Worm (Caenorhabditis elegans) whole organism, L4/young adult: ENCODE data around the gene fbl-1.

Experiments
- W03F9.2 ChIP-seq: fragments of 150-350 bp; optimal IDR thresholded peaks from 2 replicates; lab custom pipeline; 2014; ENCODE audit warnings: missing biosample characterization, missing genetic modification characterization
- dao-5 ChIP-seq: sonication (generic microtip); optimal IDR thresholded peaks from 2 replicates; lab custom pipeline; 2016; ENCODE audit warnings: missing genotype, missing genetic modification characterization, moderate library complexity, missing compliant biosample characterization
- him-1 ChIP-seq: sonication (generic microtip); optimal IDR thresholded peaks from 2 replicates; lab custom pipeline; 2016; ENCODE audit warnings: missing genotype, missing genetic modification reagents, missing genetic modification characterization, missing compliant biosample characterization

The fbl-1 gene

DNA sequence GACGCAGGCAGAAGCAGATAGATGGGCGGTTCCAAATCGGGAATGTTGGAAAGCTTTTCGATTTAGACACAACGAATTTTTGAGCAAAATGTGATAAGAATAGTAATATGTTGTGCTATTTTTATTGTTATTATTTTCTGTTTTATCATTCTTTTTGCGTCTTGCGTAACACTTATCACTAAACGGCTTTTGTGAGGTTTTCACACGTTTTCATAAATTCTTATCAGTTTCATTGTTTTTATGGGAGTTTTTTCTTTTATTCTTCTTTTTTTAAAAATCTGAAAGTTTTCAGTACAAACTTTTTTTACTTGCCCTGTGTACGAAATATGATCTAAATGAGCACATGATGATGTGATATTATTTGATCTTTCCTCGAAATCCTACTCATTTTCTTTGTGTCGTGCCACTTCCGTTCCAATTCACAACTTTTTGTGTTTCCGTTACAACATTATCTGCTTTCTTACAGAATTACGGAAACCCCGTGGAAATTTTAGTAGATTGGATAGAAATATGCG, at the start of gene fbl-1:
fbl-1 (plus strand) TSS at position 465 of the 515 bp plus-strand sequence.
- TF ChIP-seq dao-5 (tag; lab: Kevin White, UChicago) (no peak), W03F9.2 (tag; lab: Kevin White, UChicago) (no peak), him-1 (tag; lab: Kevin White, UChicago) (no peak)

DNA sequence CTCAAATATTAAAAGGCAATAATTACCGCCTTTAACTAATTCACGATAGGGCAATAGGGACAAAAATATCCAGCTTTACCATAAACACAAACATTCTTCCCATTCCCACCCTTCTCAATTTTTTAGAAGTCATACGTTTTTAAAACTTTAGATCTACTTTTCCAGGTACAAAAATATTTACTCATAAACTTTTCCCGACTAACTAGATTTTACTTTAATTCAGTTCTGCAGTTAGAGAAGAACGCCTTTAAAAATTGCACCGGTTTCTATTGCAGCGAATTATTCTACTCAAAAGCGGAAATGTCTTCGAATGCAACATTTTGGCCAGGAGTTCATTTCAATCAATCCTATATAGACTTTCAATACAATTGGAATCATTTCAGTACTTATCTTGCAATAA, 44.3 kb upstream of the fbl-1 start, which contains the start of gene sru-3:
sru-3 (plus strand) TSS at position 301 of the 400 bp plus-strand sequence.
- no peak for TF ChIP-seq him-1 (tag; lab: Kevin White, UChicago)
- no peak for TF ChIP-seq dao-5 (tag; lab: Kevin White, UChicago)

DNA sequence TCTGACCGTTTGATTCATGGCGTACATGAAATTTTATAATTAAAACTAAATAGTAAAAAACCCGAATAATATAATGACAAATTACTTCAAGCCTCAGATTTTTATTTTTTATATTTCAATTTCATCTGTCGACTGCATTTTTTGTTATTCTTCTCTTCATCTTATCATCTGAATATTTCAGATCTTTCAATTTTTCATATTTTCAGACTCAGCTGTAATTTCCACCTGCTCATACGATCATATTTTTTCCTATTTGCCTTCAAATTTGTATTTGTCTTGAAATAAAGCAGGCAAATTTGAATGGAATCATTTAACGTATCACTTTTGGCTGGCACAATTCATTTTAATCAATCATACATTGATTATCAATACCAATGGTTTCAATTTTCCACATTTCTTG, 42.5 kb upstream of the fbl-1 start, which contains the start of gene sru-4:
sru-4 (plus strand) TSS at position 301 of the 400 bp plus-strand sequence.
- TF ChIP-seq him-1 (tag; lab: Kevin White, UChicago) (no peak), dao-5 (tag; lab: Kevin White, UChicago) (no peak)

DNA sequence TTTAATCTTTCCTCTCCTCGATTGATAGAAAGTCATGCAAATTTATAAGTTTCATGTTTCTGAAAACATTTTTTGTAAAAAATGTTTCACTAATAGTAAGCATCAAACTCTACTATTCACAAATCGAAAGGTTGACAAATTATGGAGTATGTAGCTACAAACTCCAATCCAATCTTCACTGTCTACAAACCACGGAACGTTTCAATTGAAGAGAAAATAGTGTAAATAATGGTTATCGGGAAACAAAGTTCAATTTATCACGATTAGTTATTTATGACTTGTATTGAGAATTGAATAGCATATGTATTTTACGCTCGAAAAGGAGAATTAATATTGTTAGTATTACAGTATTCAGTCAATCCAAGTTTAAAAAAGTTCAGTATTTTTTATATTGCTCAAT, 41.0 kb upstream of the fbl-1 start:
- TF ChIP-seq dao-5 (tag; lab: Kevin White, UChicago) (no peak), W03F9.2 (tag; lab: Kevin White, UChicago) (no peak), him-1 (tag; lab: Kevin White, UChicago) (no peak)

DNA sequence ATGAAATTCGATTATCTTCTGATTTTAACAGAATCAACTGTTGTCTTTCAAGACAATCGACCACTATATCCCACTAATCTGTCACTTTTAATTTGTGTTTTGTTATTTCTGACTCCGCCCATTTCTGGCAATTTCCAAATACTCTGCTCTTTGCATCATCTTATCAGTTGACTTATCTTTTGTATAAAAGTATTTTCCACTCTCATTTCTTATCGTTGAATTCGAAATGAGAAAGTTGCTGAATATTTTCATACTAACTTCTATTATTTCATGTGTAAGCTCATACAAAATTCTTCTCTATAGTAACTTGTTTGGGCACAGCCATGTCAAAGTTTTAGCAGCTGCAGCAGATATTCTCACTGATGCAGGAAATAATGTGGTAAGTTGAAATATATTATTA, 40.5 kb upstream of the fbl-1 start, which contains the start of gene ugt-21:
ugt-21 (plus strand) TSS at position 212 of the 400 bp plus-strand sequence.
- TF ChIP-seq dao-5 (tag; lab: Kevin White, UChicago): no peak
- TF ChIP-seq him-1 (tag; lab: Kevin White, UChicago): no peak
- no peak for TF ChIP-seq W03F9.2 (tag; lab: Kevin White, UChicago)

DNA sequence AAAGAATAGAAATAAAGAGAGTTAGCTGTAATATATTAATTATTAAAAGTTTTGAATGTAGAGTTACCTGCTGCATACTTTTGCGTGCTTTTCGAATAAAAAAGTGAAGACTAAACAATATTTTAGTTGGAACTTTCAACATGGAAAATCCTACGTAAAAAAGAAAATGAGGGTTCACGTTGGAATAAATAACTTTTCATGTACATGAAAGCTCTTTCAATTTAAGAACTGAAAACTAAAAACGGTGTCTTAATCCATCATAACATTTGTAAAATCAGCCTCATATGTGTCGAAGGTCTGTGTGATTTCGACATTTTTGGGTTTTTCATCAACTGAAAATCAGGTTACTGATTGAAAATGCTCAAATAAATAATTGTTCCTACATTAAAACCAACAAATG, 34.4 kb upstream of the fbl-1 start, which contains the start of gene ttr-9:
ttr-9 (minus strand) TSS at position 101 of the 400 bp plus-strand sequence.
- TF ChIP-seq dao-5 (tag; lab: Kevin White, UChicago) (no peak), him-1 (tag; lab: Kevin White, UChicago) (no peak), W03F9.2 (tag; lab: Kevin White, UChicago) (no peak)

DNA sequence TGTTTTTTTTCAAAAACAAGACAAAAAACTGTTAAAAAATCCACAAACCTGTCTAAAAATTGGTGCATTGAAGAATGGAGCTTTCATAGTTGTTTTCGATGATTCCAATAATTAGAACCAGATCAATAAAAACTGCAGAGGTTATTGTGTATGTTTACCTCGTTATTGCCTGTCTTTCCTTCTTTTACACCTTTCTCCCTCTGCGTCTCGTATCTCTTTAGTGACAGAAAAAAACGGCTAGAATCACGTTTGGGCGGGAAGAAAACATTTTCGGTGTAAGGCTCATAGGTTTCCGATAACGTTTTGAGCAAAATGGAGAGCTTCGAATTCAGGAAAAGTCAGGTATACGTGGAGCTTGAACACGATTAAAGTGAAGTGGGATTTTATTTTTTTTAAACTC, 32.0 kb upstream of the fbl-1 start, which contains the start of gene ethe-1:
ethe-1 (minus strand) TSS at position 150 of the 400 bp plus-strand sequence.
- TF ChIP-seq dao-5 (tag; lab: Kevin White, UChicago) (no peak), W03F9.2 (tag; lab: Kevin White, UChicago) (no peak), him-1 (tag; lab: Kevin White, UChicago) (no peak)

DNA sequence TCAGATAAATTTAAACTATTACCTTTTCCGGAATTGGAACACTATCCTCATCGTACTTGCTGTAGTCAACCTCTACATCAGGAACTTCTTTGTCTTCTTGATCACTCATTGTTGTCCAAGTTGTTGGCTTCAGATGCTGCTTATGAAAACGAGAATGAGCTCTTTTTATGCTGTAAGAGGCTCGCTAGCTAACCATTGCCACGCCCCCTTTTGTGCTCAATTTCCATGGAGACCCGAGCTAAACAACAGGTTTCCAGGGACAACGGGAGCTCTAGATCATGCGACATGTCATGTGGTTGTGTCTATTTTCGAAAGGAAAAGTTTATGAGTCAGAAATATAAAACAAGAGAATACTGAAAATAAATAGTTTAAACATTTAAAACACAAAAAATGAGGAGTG, 30.2 kb upstream of the fbl-1 start, which contains the start of gene C33A12.4:
C33A12.4 (minus strand) TSS at position 131 of the 400 bp plus-strand sequence.
- TF ChIP-seq him-1 (tag; lab: Kevin White, UChicago): no peak
- no peak for TF ChIP-seq W03F9.2 (tag; lab: Kevin White, UChicago)
- TF ChIP-seq dao-5 (tag; lab: Kevin White, UChicago): no peak

DNA sequence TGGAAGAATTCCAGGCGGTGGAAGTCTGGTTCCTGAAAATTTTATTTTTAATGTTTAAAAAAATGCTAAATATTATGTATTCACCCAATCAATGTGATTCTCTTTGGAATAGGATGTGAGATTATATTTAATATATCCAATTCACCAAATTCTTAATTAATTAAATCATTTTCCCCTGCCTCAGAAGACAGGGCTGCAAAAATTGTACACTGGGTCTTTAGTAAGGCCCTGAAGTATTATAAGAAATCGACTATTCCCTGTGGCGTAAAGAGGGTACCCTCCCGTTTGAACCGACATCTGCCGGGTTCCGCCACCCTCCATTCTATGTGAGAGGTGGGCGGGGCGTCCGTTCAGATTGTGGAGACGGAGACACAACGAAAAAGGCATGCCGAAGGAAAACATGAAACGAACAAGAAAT, 29.4 kb upstream of the fbl-1 start:
- peak; percentile 67 for TF ChIP-seq W03F9.2 (tag; lab: Kevin White, UChicago)
- peak; percentile 57 for TF ChIP-seq him-1 (tag; lab: Kevin White, UChicago)
- TF ChIP-seq dao-5 (tag; lab: Kevin White, UChicago): no peak

DNA sequence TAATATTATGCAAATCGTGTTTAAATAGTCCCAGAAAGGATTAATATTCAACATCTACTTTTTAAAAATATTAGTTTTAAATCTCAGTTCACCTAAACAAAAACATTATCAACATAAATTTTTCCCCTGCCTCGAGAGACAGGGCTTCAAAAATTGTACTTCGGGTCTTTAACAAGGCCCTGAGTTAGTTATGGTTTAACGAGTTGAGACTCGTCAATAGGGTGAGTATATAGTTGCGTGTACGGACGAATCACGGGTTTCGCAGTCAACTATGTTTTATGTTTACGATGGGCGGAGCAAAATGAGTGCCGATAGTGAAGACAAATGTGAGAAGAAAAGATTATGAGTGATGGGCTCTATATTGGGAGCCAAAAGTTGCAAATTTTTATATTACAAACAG, 29.0 kb upstream of the fbl-1 start:
- TF ChIP-seq W03F9.2 (tag; lab: Kevin White, UChicago) (no peak), dao-5 (tag; lab: Kevin White, UChicago) (no peak), him-1 (tag; lab: Kevin White, UChicago) (no peak)

DNA sequence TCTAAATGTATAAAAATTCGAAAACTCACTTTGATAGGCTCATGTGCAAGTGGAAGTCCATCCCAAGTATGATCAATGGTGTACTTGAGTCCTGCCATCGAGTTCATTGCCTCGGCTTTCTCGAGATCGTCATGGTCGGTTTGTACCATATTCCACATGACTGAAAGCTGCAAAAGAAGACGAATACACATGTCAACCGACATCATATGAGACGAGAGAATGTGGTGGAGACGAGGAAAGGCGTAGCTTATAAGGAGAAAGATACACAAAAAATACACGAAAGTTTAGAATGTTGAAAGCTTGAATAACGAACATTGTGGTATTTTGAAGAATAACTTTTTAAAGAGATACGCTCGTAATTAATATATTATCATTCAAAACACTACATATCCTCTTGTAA, 27.8 kb upstream of the fbl-1 start, which contains the start of gene C33A12.3:
C33A12.3 (minus strand) TSS at position 167 of the 400 bp plus-strand sequence.
- TF ChIP-seq dao-5 (tag; lab: Kevin White, UChicago): no peak

DNA sequence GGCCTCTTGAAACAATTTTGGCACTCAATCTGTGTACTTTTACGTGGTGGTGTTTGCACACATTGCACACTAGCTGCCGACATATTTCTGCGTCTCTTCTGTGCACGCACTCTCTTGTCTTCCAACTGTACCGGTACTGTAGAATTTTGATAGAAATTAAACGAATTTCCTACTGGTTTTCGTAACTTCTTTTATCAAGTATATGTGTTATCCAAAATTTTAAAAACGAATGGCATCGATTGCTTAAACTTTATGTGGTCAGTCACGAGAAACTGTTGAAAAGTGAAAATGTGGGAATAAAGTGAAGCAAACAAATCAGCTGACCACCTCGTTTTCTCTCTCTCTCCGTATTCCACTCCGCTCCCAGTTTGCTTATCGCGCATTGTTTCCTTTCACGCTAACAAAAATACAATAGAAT, 27.2 kb upstream of the fbl-1 start:
- peak; percentile 28 for TF ChIP-seq W03F9.2 (tag; lab: Kevin White, UChicago)
- no peak for TF ChIP-seq dao-5 (tag; lab: Kevin White, UChicago)

DNA sequence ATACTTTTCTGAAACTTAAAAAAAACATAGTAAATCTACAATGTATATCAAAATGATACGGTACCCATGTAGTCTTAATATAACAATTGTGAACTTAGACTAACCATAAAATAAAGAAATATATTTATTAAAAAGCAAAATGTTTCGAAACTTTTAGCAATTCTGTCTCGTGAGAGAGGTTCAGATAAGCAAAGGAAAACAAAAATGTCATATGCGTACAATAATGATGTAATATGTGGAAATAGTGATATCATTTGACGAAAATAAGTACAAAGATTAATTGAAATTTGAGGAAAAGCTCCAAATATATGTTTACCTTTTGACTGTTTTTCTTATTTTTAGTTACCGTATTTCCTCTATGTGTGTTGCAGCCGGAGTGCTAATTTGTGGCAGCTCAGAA, 26.5 kb upstream of the fbl-1 start:
- no peak for TF ChIP-seq W03F9.2 (tag; lab: Kevin White, UChicago)
- TF ChIP-seq him-1 (tag; lab: Kevin White, UChicago): no peak
- no peak for TF ChIP-seq dao-5 (tag; lab: Kevin White, UChicago)

DNA sequence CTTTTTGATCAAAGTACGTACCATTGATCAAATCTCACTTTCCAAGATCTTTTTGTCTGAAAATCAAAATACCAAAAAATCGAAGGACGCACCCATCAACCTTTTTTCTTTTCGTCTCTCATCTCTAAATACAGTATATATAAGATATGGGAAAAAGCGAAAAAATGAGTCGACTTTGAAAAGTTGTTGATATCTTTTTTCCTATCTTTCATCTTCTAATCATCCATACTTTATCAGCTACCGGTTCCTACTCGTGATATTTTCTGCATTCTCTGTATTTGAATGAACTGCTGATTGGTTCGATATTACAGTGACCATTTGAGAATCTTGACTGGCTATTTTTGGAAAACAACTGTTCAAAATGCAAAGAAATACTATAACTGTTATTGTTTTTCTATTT, 23.8 kb upstream of the fbl-1 start, which contains the start of gene C33A12.19:
C33A12.19 (plus strand) TSS at position 169 of the 400 bp plus-strand sequence.
- TF ChIP-seq W03F9.2 (tag; lab: Kevin White, UChicago) (no peak), dao-5 (tag; lab: Kevin White, UChicago) (no peak), him-1 (tag; lab: Kevin White, UChicago) (no peak)
